Worm (Caenorhabditis elegans) whole organism, young adult: ENCODE measurements around the gene gpch-1.

Experiments used
- B0035.1 ChIP-seq: sonication (generic microtip); optimal IDR thresholded peaks from 2 replicates; lab custom pipeline; 2016; ENCODE audit warnings: missing genetic modification characterization, mild to moderate bottlenecking, missing compliant biosample characterization, missing genotype, missing genetic modification reagents
- B0336.3 ChIP-seq: fragments of 200-800 bp; sonication (Bioruptor generic); IDR thresholded peaks from 2 replicates; pipeline ENCODE4 v1.3.6; 2022; ENCODE audit warnings: missing genetic modification characterization, missing compliant biosample characterization
- C17E4.6 ChIP-seq: fragments of 200-800 bp; sonication (Bioruptor generic); IDR thresholded peaks from 2 replicates; pipeline ENCODE4 v1.3.6; 2022; ENCODE audit warnings: missing genetic modification reagents, missing genetic modification characterization, missing compliant biosample characterization
- F22D6.2 ChIP-seq: sonication (generic microtip); optimal IDR thresholded peaks from 2 replicates; lab custom pipeline; 2016; ENCODE audit warnings: mild to moderate bottlenecking, missing genetic modification characterization, missing compliant biosample characterization
- F37B4.10 ChIP-seq: fragments of 200-800 bp; sonication (Bioruptor generic); IDR thresholded peaks from 2 replicates; pipeline ENCODE4 v1.3.6; 2022; ENCODE audit warnings: missing genetic modification characterization, missing compliant biosample characterization
- F49E8.2 ChIP-seq: sonication (generic microtip); optimal IDR thresholded peaks from 3 replicates; lab custom pipeline; 2017; ENCODE audit warnings: missing genetic modification characterization, mild to moderate bottlenecking, missing compliant biosample characterization, antibody characterized with exemption, moderate library complexity; ENCODE audit not compliant: insufficient read depth
- F52B5.7 ChIP-seq: sonication (generic microtip); optimal IDR thresholded peaks from 2 replicates; lab custom pipeline; 2016; ENCODE audit warnings: mild to moderate bottlenecking, missing genetic modification characterization, missing compliant biosample characterization
- F55B11.4 ChIP-seq: sonication (generic microtip); optimal IDR thresholded peaks from 2 replicates; lab custom pipeline; 2016; ENCODE audit warnings: missing compliant biosample characterization, missing genetic modification characterization, borderline replicate concordance; ENCODE audit not compliant: insufficient read depth
- F57A8.1 ChIP-seq: fragments of 200-800 bp; sonication (Bioruptor generic); optimal IDR thresholded peaks from 2 replicates; lab custom pipeline; 2018; ENCODE audit warnings: mild to moderate bottlenecking, missing genetic modification characterization, moderate library complexity, missing compliant biosample characterization
- F57C9.4 ChIP-seq: sonication (generic microtip); optimal IDR thresholded peaks from 2 replicates; lab custom pipeline; 2017; ENCODE audit warnings: mild to moderate bottlenecking, missing genetic modification characterization, missing compliant biosample characterization
- Y53F4B.3 ChIP-seq: fragments of 200-800 bp; sonication (Bioruptor generic); IDR thresholded peaks from 2 replicates; pipeline ENCODE4 v1.3.6; 2022; ENCODE audit warnings: missing genetic modification reagents, missing genetic modification characterization, missing compliant biosample characterization
- ZK185.1 ChIP-seq: sonication (generic microtip); optimal IDR thresholded peaks from 2 replicates; lab custom pipeline; 2016; ENCODE audit warnings: mild to moderate bottlenecking, missing genetic modification characterization, missing compliant biosample characterization; ENCODE audit not compliant: poor library complexity, severe bottlenecking
- aptf-3 ChIP-seq: fragments of 200-800 bp; sonication (Bioruptor generic); IDR thresholded peaks from 2 replicates; pipeline ENCODE4 v1.3.6; 2022; ENCODE audit warnings: missing genetic modification characterization, missing compliant biosample characterization
- atf-7 ChIP-seq: sonication (generic microtip); optimal IDR thresholded peaks from 2 replicates; lab custom pipeline; 2017; ENCODE audit warnings: mild to moderate bottlenecking, missing genetic modification characterization, missing compliant biosample characterization
- athp-1 ChIP-seq: sonication (generic microtip); optimal IDR thresholded peaks from 2 replicates; lab custom pipeline; 2017; ENCODE audit warnings: mild to moderate bottlenecking, missing genetic modification characterization, missing compliant biosample characterization
- attf-5 ChIP-seq: fragments of 200-800 bp; sonication (Bioruptor generic); optimal IDR thresholded peaks from 2 replicates; lab custom pipeline; 2018; ENCODE audit warnings: mild to moderate bottlenecking, missing genetic modification characterization, missing compliant biosample characterization
- cebp-2 ChIP-seq: fragments of 200-800 bp; sonication (Bioruptor generic); IDR thresholded peaks from 2 replicates; pipeline ENCODE4 v1.3.6; 2022; ENCODE audit warnings: missing genetic modification characterization, missing compliant biosample characterization
- dpff-1 ChIP-seq: sonication (generic microtip); optimal IDR thresholded peaks from 2 replicates; lab custom pipeline; 2017; ENCODE audit warnings: mild to moderate bottlenecking, missing genetic modification characterization, missing compliant biosample characterization
- egl-18 ChIP-seq: fragments of 200-800 bp; sonication (Bioruptor generic); IDR thresholded peaks from 2 replicates; pipeline ENCODE4 v1.3.6; 2022; ENCODE audit warnings: missing genetic modification reagents, missing genetic modification characterization, missing compliant biosample characterization
- ets-4 ChIP-seq: fragments of 200-800 bp; sonication (Bioruptor generic); optimal IDR thresholded peaks from 2 replicates; lab custom pipeline; 2018; ENCODE audit warnings: mild to moderate bottlenecking, missing genetic modification characterization, missing compliant biosample characterization
- gei-17 ChIP-seq: fragments of 200-800 bp; sonication (Bioruptor generic); optimal IDR thresholded peaks from 2 replicates; lab custom pipeline; 2018; ENCODE audit warnings: mild to moderate bottlenecking, missing genetic modification characterization, missing compliant biosample characterization
- let-526 ChIP-seq: fragments of 200-800 bp; sonication (Bioruptor generic); IDR thresholded peaks from 2 replicates; pipeline ENCODE4 v1.3.6; 2022; ENCODE audit warnings: missing genetic modification reagents, missing genetic modification characterization, missing compliant biosample characterization
- lin-40 ChIP-seq: sonication (generic microtip); optimal IDR thresholded peaks from 2 replicates; lab custom pipeline; 2016; ENCODE audit warnings: missing genetic modification characterization, mild to moderate bottlenecking, missing compliant biosample characterization, missing genotype, missing genetic modification reagents
- madf-3 ChIP-seq: fragments of 200-800 bp; sonication (Bioruptor generic); IDR thresholded peaks from 2 replicates; pipeline ENCODE4 v1.3.6; 2022; ENCODE audit warnings: missing genetic modification reagents, missing genetic modification characterization, missing compliant biosample characterization
- madf-8 ChIP-seq: fragments of 200-800 bp; sonication (Bioruptor generic); conservative IDR thresholded peaks from 2 replicates; pipeline ENCODE4 v1.3.6; 2022; ENCODE audit warnings: missing genetic modification reagents, missing genetic modification characterization, missing compliant biosample characterization
- mcd-1 ChIP-seq: fragments of 200-800 bp; sonication (Bioruptor generic); IDR thresholded peaks from 2 replicates; pipeline ENCODE4 v1.3.6; 2022; ENCODE audit warnings: missing genetic modification reagents, missing genetic modification characterization, missing compliant biosample characterization
- mxl-1 ChIP-seq: sonication (generic microtip); optimal IDR thresholded peaks from 2 replicates; lab custom pipeline; 2016; ENCODE audit warnings: missing genetic modification characterization, missing compliant biosample characterization
- nfya-1 ChIP-seq: sonication (generic microtip); optimal IDR thresholded peaks from 2 replicates; lab custom pipeline; 2017; ENCODE audit warnings: antibody characterized with exemption, missing compliant biosample characterization, missing genetic modification characterization, borderline replicate concordance; ENCODE audit not compliant: insufficient read depth
- nfya-2 ChIP-seq: fragments of 200-800 bp; sonication (Bioruptor generic); IDR thresholded peaks from 2 replicates; pipeline ENCODE4 v1.3.6; 2022; ENCODE audit warnings: missing genetic modification reagents, missing genetic modification characterization, missing compliant biosample characterization
- nfyb-1 ChIP-seq: fragments of 200-800 bp; sonication (Bioruptor generic); IDR thresholded peaks from 2 replicates; pipeline ENCODE4 v1.3.6; 2022; ENCODE audit warnings: missing genetic modification reagents, missing genetic modification characterization, missing compliant biosample characterization
- nhr-120 ChIP-seq: fragments of 200-800 bp; sonication (Bioruptor generic); IDR thresholded peaks from 2 replicates; pipeline ENCODE4 v1.3.6; 2022; ENCODE audit warnings: missing genetic modification characterization, missing compliant biosample characterization
- nhr-27 ChIP-seq: fragments of 200-800 bp; sonication (Bioruptor generic); optimal IDR thresholded peaks from 2 replicates; lab custom pipeline; 2018; ENCODE audit warnings: mild to moderate bottlenecking, missing genetic modification characterization, moderate library complexity, missing compliant biosample characterization
- nhr-90 ChIP-seq: sonication (generic microtip); optimal IDR thresholded peaks from 2 replicates; lab custom pipeline; 2016; ENCODE audit warnings: missing genotype, mild to moderate bottlenecking, missing genetic modification characterization, missing compliant biosample characterization
- pbrm-1 ChIP-seq: fragments of 200-800 bp; sonication (Bioruptor generic); IDR thresholded peaks from 2 replicates; pipeline ENCODE4 v1.3.6; 2022; ENCODE audit warnings: missing genetic modification reagents, missing genetic modification characterization, missing compliant biosample characterization
- pha-4 ChIP-seq: fragments of 150-350 bp; sonication (generic microtip); optimal IDR thresholded peaks from 2 replicates; lab custom pipeline; 2014; ENCODE audit warnings: missing biosample characterization, missing genetic modification reagents, missing genetic modification characterization
- sea-2 ChIP-seq: fragments of 200-800 bp; sonication (Bioruptor generic); IDR thresholded peaks from 2 replicates; pipeline ENCODE4 v1.3.6; 2022; ENCODE audit warnings: missing genetic modification characterization, missing compliant biosample characterization
- snpc-1.3 ChIP-seq: sonication (generic microtip); optimal IDR thresholded peaks from 2 replicates; lab custom pipeline; 2017; ENCODE audit warnings: missing genetic modification characterization, mild to moderate bottlenecking, missing compliant biosample characterization, antibody characterized with exemption, moderate library complexity, missing genotype, missing genetic modification reagents; ENCODE audit not compliant: insufficient read depth
- snpc-3.4 ChIP-seq: sonication (generic microtip); optimal IDR thresholded peaks from 2 replicates; lab custom pipeline; 2017; ENCODE audit warnings: missing genetic modification characterization, mild to moderate bottlenecking, missing compliant biosample characterization, antibody characterized with exemption, moderate library complexity, missing genotype, missing genetic modification reagents
- sptf-2 ChIP-seq: fragments of 200-800 bp; sonication (Bioruptor generic); optimal IDR thresholded peaks from 2 replicates; lab custom pipeline; 2018; ENCODE audit warnings: mild to moderate bottlenecking, missing genetic modification characterization, missing compliant biosample characterization
- tbx-9 ChIP-seq: sonication (generic microtip); optimal IDR thresholded peaks from 2 replicates; lab custom pipeline; 2016; ENCODE audit warnings: borderline replicate concordance, missing genetic modification characterization, inconsistent platforms, missing compliant biosample characterization
- tlf-1 ChIP-seq: fragments of 200-800 bp; sonication (Bioruptor generic); optimal IDR thresholded peaks from 2 replicates; lab custom pipeline; 2018; ENCODE audit warnings: mild to moderate bottlenecking, missing genetic modification characterization, missing compliant biosample characterization
- ztf-22 ChIP-seq: fragments of 200-800 bp; sonication (Bioruptor generic); optimal IDR thresholded peaks from 2 replicates; lab custom pipeline; 2018; ENCODE audit warnings: mild to moderate bottlenecking, missing genetic modification characterization, moderate library complexity, missing compliant biosample characterization
- ztf-28 ChIP-seq: fragments of 200-800 bp; sonication (Bioruptor generic); IDR thresholded peaks from 2 replicates; pipeline ENCODE4 v1.3.6; 2022; ENCODE audit warnings: missing genetic modification reagents, missing genetic modification characterization, missing compliant biosample characterization
- ztf-6 ChIP-seq: fragments of 200-800 bp; sonication (Bioruptor generic); IDR thresholded peaks from 2 replicates; pipeline ENCODE4 v1.3.6; 2022; ENCODE audit warnings: missing genetic modification reagents, missing genetic modification characterization, missing compliant biosample characterization

gpch-1 gene

DNA sequence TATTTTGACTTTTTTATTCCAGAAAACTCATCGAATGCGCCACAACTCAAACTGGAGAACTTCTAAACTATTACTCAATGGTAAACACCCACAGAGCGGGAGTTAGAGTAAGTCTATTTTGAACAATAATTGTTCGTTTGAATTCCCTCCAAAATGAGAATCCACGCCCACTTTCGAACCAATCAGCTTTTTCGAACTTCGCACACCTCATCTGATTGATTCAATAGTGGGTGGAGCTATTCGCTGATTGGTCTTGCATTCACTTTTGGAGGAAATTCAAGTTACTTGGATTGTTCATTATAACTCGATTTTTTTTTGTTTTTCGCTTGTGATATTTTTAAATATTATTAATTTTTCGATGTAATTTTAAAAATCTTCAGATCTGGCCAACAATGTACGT is 12.5 kb upstream of the gpch-1 start:
- TF ChIP-seq mcd-1 (GFP tag; lab: Robert Waterston, UW) (no peak), nfyb-1 (GFP tag; lab: Robert Waterston, UW) (peak; percentile 93)

DNA sequence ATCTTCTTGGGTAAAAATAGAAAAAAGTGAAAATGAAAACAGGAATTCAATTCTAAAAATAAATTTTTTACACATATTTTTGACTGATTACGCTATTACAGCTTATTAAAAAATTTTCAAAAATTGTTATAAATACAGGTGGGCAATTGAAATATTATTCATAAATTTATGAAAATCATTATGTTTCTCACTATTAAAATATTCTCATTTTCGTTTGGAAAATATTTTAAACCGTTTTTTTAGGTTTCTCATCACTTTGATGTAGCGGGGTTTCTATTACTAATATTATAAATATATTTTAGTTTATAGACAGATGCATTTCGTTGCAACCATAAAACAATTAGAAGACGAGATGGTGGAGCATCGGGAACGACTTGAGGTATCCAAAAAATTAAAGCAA is 11.2 kb upstream of the gpch-1 start, which contains the start of gene R07E5.5:
R07E5.5 (plus strand) TSS at position 301 of the 400 bp plus-strand sequence.
- TF ChIP-seq F52B5.7 (no peak), Y53F4B.3 (GFP tag; lab: Robert Waterston, UW) (no peak), lin-40 (no peak), madf-3 (GFP tag; lab: Robert Waterston, UW) (no peak), pbrm-1 (GFP tag; lab: Robert Waterston, UW) (no peak), attf-5 (GFP tag; lab: Kevin White, UChicago) (no peak), ets-4 (GFP tag; lab: Kevin White, UChicago) (no peak), F22D6.2 (no peak), mxl-1 (tag; lab: Kevin White, UChicago) (no peak), gei-17 (GFP tag; lab: Kevin White, UChicago) (no peak), nfya-1 (tag; lab: Kevin White, UChicago) (no peak), egl-18 (no peak), madf-8 (GFP tag; lab: Robert Waterston, UW) (no peak), snpc-3.4 (tag; lab: Kevin White, UChicago) (no peak), atf-7 (no peak), dpff-1 (tag; lab: Kevin White, UChicago) (no peak)

DNA sequence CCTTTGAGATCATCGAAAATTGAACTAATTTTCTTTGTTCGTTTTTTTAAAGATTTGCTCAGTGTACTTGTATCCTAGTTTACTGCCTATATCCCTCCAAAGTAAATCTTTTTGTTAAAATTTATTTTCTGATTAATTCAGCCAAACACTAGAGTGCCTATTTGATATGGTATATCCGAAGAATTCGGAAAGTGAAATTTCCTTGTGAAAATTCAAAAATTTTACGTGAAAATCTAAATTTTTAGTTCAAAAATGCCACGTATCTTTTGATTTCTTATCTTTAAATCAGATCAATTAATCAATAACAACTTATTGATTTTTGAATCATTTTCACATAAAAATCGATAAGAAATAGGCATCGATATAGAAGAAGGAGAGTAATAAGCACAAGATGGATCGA is 9.9 kb upstream of the gpch-1 start, which contains the start of gene R07E5.6:
R07E5.6 (plus strand) TSS at position 301 of the 400 bp plus-strand sequence.
- TF ChIP-seq sptf-2 (GFP tag; lab: Kevin White, UChicago): no peak
- TF ChIP-seq pbrm-1 (GFP tag; lab: Robert Waterston, UW): no peak
- TF ChIP-seq nhr-120 (GFP tag; lab: Robert Waterston, UW): no peak
- no peak for TF ChIP-seq F57C9.4
- no peak for TF ChIP-seq ztf-28 (GFP tag; lab: Robert Waterston, UW)
- no peak for TF ChIP-seq F37B4.10 (GFP tag; lab: Robert Waterston, UW)
- TF ChIP-seq F57A8.1 (GFP tag; lab: Kevin White, UChicago): no peak
- no peak for TF ChIP-seq F49E8.2
- TF ChIP-seq ZK185.1 (tag; lab: Kevin White, UChicago): no peak
- no peak for TF ChIP-seq cebp-2 (GFP tag; lab: Robert Waterston, UW)
- TF ChIP-seq snpc-1.3 (tag; lab: Kevin White, UChicago): no peak
- TF ChIP-seq nhr-27 (tag; lab: Kevin White, UChicago): no peak
- TF ChIP-seq ztf-6: no peak
- no peak for TF ChIP-seq sea-2 (GFP tag; lab: Robert Waterston, UW)
- no peak for TF ChIP-seq nhr-90 (tag; lab: Kevin White, UChicago)
- TF ChIP-seq, all 124 proteins: peak for 0

- TF ChIP-seq let-526: no peak
- no peak for TF ChIP-seq tlf-1 (GFP tag; lab: Kevin White, UChicago)
- TF ChIP-seq dpff-1 (tag; lab: Kevin White, UChicago): no peak
- TF ChIP-seq C17E4.6 (GFP tag; lab: Robert Waterston, UW): no peak
- no peak for TF ChIP-seq aptf-3 (GFP tag; lab: Robert Waterston, UW)
- no peak for TF ChIP-seq snpc-1.3 (tag; lab: Kevin White, UChicago)
- TF ChIP-seq athp-1 (tag; lab: Kevin White, UChicago): no peak
- TF ChIP-seq snpc-3.4 (tag; lab: Kevin White, UChicago): no peak
- no peak for TF ChIP-seq nfyb-1 (GFP tag; lab: Robert Waterston, UW)
- no peak for TF ChIP-seq ztf-22 (GFP tag; lab: Kevin White, UChicago)
- TF ChIP-seq nhr-27 (tag; lab: Kevin White, UChicago): no peak
- no peak for TF ChIP-seq nfya-2 (GFP tag; lab: Robert Waterston, UW)
- no peak for TF ChIP-seq B0336.3 (GFP tag; lab: Robert Waterston, UW)
- TF ChIP-seq tbx-9 (tag; lab: Kevin White, UChicago): no peak
- TF ChIP-seq F55B11.4 (tag; lab: Kevin White, UChicago): no peak
- TF ChIP-seq B0035.1: no peak
- no peak for TF ChIP-seq pha-4 (tag; lab: Kevin White, UChicago)
These were observed 7.2 kb upstream of the gpch-1 start, which contains the start of gene R07E5.15 for ce11 chrIII:4401142-4401541. TSS of gene R07E5.15 (plus strand) at chrIII:4401442.
